Worm (Caenorhabditis elegans): Measurements from ENCODE around the gene ZK377.15.

ce11 chrX:3439823-3440222 lies 25.9 kb downstream of the ZK377.15 start:
- TF ChIP-seq dao-5 (tag; optimal IDR thresholded peaks at IDR 0.05) (no peak), W03F9.2 (tag; optimal IDR thresholded peaks at IDR 0.05) (no peak), him-1 (tag; optimal IDR thresholded peaks at IDR 0.05) (no peak)
